Worm (Caenorhabditis elegans) whole organism, L2 larva: ENCODE results near the gene far-8.

Experiments used
- C34F6.9 ChIP-seq: fragments of 150-350 bp; optimal IDR thresholded peaks from 2 replicates; lab custom pipeline; 2014; ENCODE audit warnings: missing biosample characterization, missing genetic modification characterization
- F13H6.1 ChIP-seq: sonication (generic microtip); optimal IDR thresholded peaks from 2 replicates; lab custom pipeline; 2016; ENCODE audit warnings: missing genetic modification characterization, missing compliant biosample characterization
- R02D3.7 ChIP-seq: fragments of 150-350 bp; optimal IDR thresholded peaks from 2 replicates; lab custom pipeline; 2014; ENCODE audit warnings: missing biosample characterization, missing genetic modification characterization
- Y55F3AM.14 ChIP-seq: fragments of 200-800 bp; sonication (Bioruptor generic); optimal IDR thresholded peaks from 2 replicates; lab custom pipeline; 2018; ENCODE audit warnings: mild to moderate bottlenecking, missing genetic modification characterization, missing compliant biosample characterization
- ZK546.5 ChIP-seq: sonication (generic microtip); optimal IDR thresholded peaks from 2 replicates; lab custom pipeline; 2017; ENCODE audit warnings: missing biosample characterization, missing genetic modification characterization
- alr-1 ChIP-seq: fragments of 150-350 bp; optimal IDR thresholded peaks from 2 replicates; lab custom pipeline; 2014; ENCODE audit warnings: missing biosample characterization, missing genetic modification characterization
- aly-2 ChIP-seq: fragments of 150-350 bp; optimal IDR thresholded peaks from 2 replicates; lab custom pipeline; 2014; ENCODE audit warnings: missing biosample characterization, missing genetic modification characterization
- ama-1 ChIP-seq: fragments of 150-350 bp; optimal IDR thresholded peaks from 2 replicates; lab custom pipeline; 2018; ENCODE audit warnings: inconsistent platforms
- blmp-1 ChIP-seq: sonication (generic microtip); optimal IDR thresholded peaks from 2 replicates; lab custom pipeline; 2017; ENCODE audit warnings: missing genetic modification characterization, mild to moderate bottlenecking, missing compliant biosample characterization, antibody characterized with exemption, moderate library complexity; ENCODE audit not compliant: insufficient read depth
- ceh-16 ChIP-seq: fragments of 150-350 bp; optimal IDR thresholded peaks from 2 replicates; lab custom pipeline; 2014; ENCODE audit warnings: missing biosample characterization, missing genetic modification characterization
- ceh-82 ChIP-seq: fragments of 150-350 bp; optimal IDR thresholded peaks from 2 replicates; lab custom pipeline; 2014; ENCODE audit warnings: missing biosample characterization, missing genetic modification characterization
- crh-2 ChIP-seq: sonication (generic microtip); optimal IDR thresholded peaks from 2 replicates; lab custom pipeline; 2017; ENCODE audit warnings: missing biosample characterization, missing genetic modification characterization
- dmd-4 ChIP-seq: sonication (generic microtip); optimal IDR thresholded peaks from 2 replicates; lab custom pipeline; 2017; ENCODE audit warnings: missing biosample characterization, missing genetic modification characterization
- egl-27 ChIP-seq: sonication (generic microtip); optimal IDR thresholded peaks from 3 replicates; lab custom pipeline; 2017; ENCODE audit warnings: missing biosample characterization, missing genetic modification reagents, missing genetic modification characterization
- elt-1 ChIP-seq: fragments of 150-350 bp; optimal IDR thresholded peaks from 2 replicates; lab custom pipeline; 2014; ENCODE audit warnings: missing biosample characterization, missing genetic modification characterization
- elt-3 ChIP-seq: sonication (generic microtip); optimal IDR thresholded peaks from 2 replicates; lab custom pipeline; 2017; ENCODE audit warnings: missing biosample characterization, missing genetic modification characterization
- fos-1 ChIP-seq: fragments of 150-350 bp; optimal IDR thresholded peaks from 2 replicates; lab custom pipeline; 2014; ENCODE audit warnings: missing biosample characterization, missing genetic modification characterization
- gmeb-1 ChIP-seq: fragments of 150-350 bp; optimal IDR thresholded peaks from 2 replicates; lab custom pipeline; 2014; ENCODE audit warnings: missing biosample characterization, missing genetic modification characterization
- lin-11 ChIP-seq: fragments of 150-350 bp; sonication (generic microtip); optimal IDR thresholded peaks from 2 replicates; lab custom pipeline; 2014; ENCODE audit warnings: missing biosample characterization, missing genetic modification characterization, inconsistent platforms, mixed read lengths
- lin-13 ChIP-seq: fragments of 150-350 bp; optimal IDR thresholded peaks from 2 replicates; lab custom pipeline; 2014; ENCODE audit warnings: missing biosample characterization, missing genetic modification reagents, missing genetic modification characterization
- lin-39 ChIP-seq: fragments of 150-350 bp; optimal IDR thresholded peaks from 2 replicates; lab custom pipeline; 2014; ENCODE audit warnings: missing biosample characterization, missing genetic modification reagents, missing genetic modification characterization
- lsy-2 ChIP-seq, 2 experiments: fragments of 150-350 bp in 1 of 2; sonication (generic microtip) in 1 of 2; optimal IDR thresholded peaks; 2 replicates each; lab custom pipeline; 2014 to 2017; ENCODE audit warnings: missing biosample characterization in 2 of 2, missing genetic modification characterization in 2 of 2
- mab-5 ChIP-seq: fragments of 150-350 bp; optimal IDR thresholded peaks from 2 replicates; lab custom pipeline; 2014; ENCODE audit warnings: missing biosample characterization, missing genetic modification characterization
- mbf-1 ChIP-seq: sonication (generic microtip); optimal IDR thresholded peaks from 2 replicates; lab custom pipeline; 2017; ENCODE audit warnings: missing biosample characterization, missing genetic modification characterization
- mdl-1 ChIP-seq, 2 experiments: fragments of 150-350 bp in 1 of 2; sonication (generic microtip) in 1 of 2; optimal IDR thresholded peaks; 2 replicates each; lab custom pipeline; 2017; ENCODE audit warnings: missing biosample characterization in 2 of 2, missing genetic modification characterization in 2 of 2
- nhr-10 ChIP-seq: sonication (generic microtip); optimal IDR thresholded peaks from 2 replicates; lab custom pipeline; 2017; ENCODE audit warnings: missing biosample characterization, missing genetic modification characterization
- nhr-11 ChIP-seq: fragments of 150-350 bp; optimal IDR thresholded peaks from 2 replicates; lab custom pipeline; 2014; ENCODE audit warnings: missing biosample characterization, missing genetic modification characterization
- nhr-12 ChIP-seq: fragments of 150-350 bp; optimal IDR thresholded peaks from 2 replicates; lab custom pipeline; 2014; ENCODE audit warnings: missing biosample characterization, missing genetic modification characterization
- nhr-129 ChIP-seq: fragments of 150-350 bp; optimal IDR thresholded peaks from 2 replicates; lab custom pipeline; 2014; ENCODE audit warnings: missing biosample characterization, missing genetic modification characterization
- nhr-21 ChIP-seq: fragments of 150-350 bp; optimal IDR thresholded peaks from 2 replicates; lab custom pipeline; 2014; ENCODE audit warnings: missing biosample characterization, missing genetic modification characterization
- nhr-23 ChIP-seq: fragments of 150-350 bp; optimal IDR thresholded peaks from 2 replicates; lab custom pipeline; 2014; ENCODE audit warnings: missing biosample characterization, missing genetic modification reagents, missing genetic modification characterization
- nhr-237 ChIP-seq: fragments of 150-350 bp; optimal IDR thresholded peaks from 2 replicates; lab custom pipeline; 2014; ENCODE audit warnings: missing biosample characterization, missing genetic modification characterization
- nhr-25 ChIP-seq: fragments of 150-350 bp; sonication (generic microtip); optimal IDR thresholded peaks from 3 replicates; lab custom pipeline; 2014; ENCODE audit warnings: missing biosample characterization, missing genetic modification characterization
- nhr-6 ChIP-seq: fragments of 150-350 bp; optimal IDR thresholded peaks from 2 replicates; lab custom pipeline; 2014; ENCODE audit warnings: missing biosample characterization, missing genetic modification characterization
- nhr-77 ChIP-seq: fragments of 150-350 bp; optimal IDR thresholded peaks from 2 replicates; lab custom pipeline; 2014; ENCODE audit warnings: missing biosample characterization, missing genetic modification characterization
- peb-1 ChIP-seq: fragments of 150-350 bp; optimal IDR thresholded peaks from 2 replicates; lab custom pipeline; 2014; ENCODE audit warnings: missing biosample characterization, missing genetic modification characterization
- sem-4 ChIP-seq: fragments of 150-350 bp; optimal IDR thresholded peaks from 2 replicates; lab custom pipeline; 2014; ENCODE audit warnings: missing biosample characterization, missing genetic modification reagents, missing genetic modification characterization
- skn-1 ChIP-seq: sonication (generic microtip); optimal IDR thresholded peaks from 2 replicates; lab custom pipeline; 2017; ENCODE audit warnings: missing biosample characterization, missing genetic modification characterization
- sma-3 ChIP-seq: sonication (generic microtip); optimal IDR thresholded peaks from 2 replicates; lab custom pipeline; 2016; ENCODE audit warnings: missing genetic modification reagents, missing genetic modification characterization, missing compliant biosample characterization
- sma-9 ChIP-seq, 2 experiments: fragments of 150-350 bp in 1 of 2; sonication (generic microtip) in 1 of 2; optimal IDR thresholded peaks; 2 replicates each; lab custom pipeline; 2014 to 2016; ENCODE audit warnings: missing genetic modification characterization in 2 of 2, mild to moderate bottlenecking in 1 of 2, missing biosample characterization in 1 of 2, missing compliant biosample characterization in 1 of 2, missing genetic modification reagents in 1 of 2, moderate library complexity in 1 of 2
- snpc-4 ChIP-seq: fragments of 150-350 bp; optimal IDR thresholded peaks from 2 replicates; lab custom pipeline; 2014; ENCODE audit warnings: missing biosample characterization, missing genetic modification characterization
- unc-39 ChIP-seq: fragments of 150-350 bp; optimal IDR thresholded peaks from 2 replicates; lab custom pipeline; 2014; ENCODE audit warnings: missing biosample characterization, missing genetic modification characterization
- unc-55 ChIP-seq: fragments of 150-350 bp; sonication (generic microtip); optimal IDR thresholded peaks from 3 replicates; lab custom pipeline; 2014; ENCODE audit warnings: missing biosample characterization, missing genetic modification reagents, missing genetic modification characterization
- unc-62 ChIP-seq: fragments of 150-350 bp; optimal IDR thresholded peaks from 2 replicates; lab custom pipeline; 2014; ENCODE audit warnings: missing biosample characterization, missing genetic modification reagents, missing genetic modification characterization
- zag-1 ChIP-seq: fragments of 150-350 bp; optimal IDR thresholded peaks from 2 replicates; lab custom pipeline; 2014; ENCODE audit warnings: missing biosample characterization, missing genetic modification characterization
- ztf-1 ChIP-seq: fragments of 200-800 bp; sonication (Bioruptor generic); conservative IDR thresholded peaks from 2 replicates; pipeline ENCODE4 v1.3.6; 2022; ENCODE audit warnings: missing genetic modification characterization, missing compliant biosample characterization
- ztf-11 ChIP-seq: sonication (generic microtip); optimal IDR thresholded peaks from 2 replicates; lab custom pipeline; 2017; ENCODE audit warnings: missing biosample characterization, missing genetic modification characterization
- ztf-4 ChIP-seq: fragments of 150-350 bp; optimal IDR thresholded peaks from 2 replicates; lab custom pipeline; 2014; ENCODE audit warnings: missing biosample characterization, missing genetic modification characterization

The far-8 gene

ce11 chrIII:832855-833504 is 9.8 kb upstream of the far-8 start, which contains the start of gene zip-2 (continued):
- no peak for TF ChIP-seq snpc-4 (tag; lab: Kevin White, UChicago)
- TF ChIP-seq blmp-1, result no peak
- TF ChIP-seq sma-9 (GFP tag; optimal IDR thresholded peaks at IDR 0.05; lab: Kevin White, UChicago), result peak; percentile 60
- TF ChIP-seq sma-9 (tag; optimal IDR thresholded peaks at IDR 0.05; lab: Kevin White, UChicago), result no peak
- TF ChIP-seq lin-11 (tag; lab: Kevin White, UChicago), result no peak
- TF ChIP-seq C34F6.9 (tag; lab: Kevin White, UChicago), result peak; percentile 18
- peak; percentile 76 for TF ChIP-seq crh-2 (tag; lab: Kevin White, UChicago)
- TF ChIP-seq peb-1, result no peak
- TF ChIP-seq lin-13 (GFP tag; lab: Kevin White, UChicago), result peak; percentile 4
- TF ChIP-seq lin-39, result no peak
- TF ChIP-seq ztf-4 (tag; lab: Kevin White, UChicago), result no peak
- peak; percentile 88 for TF ChIP-seq nhr-129 (tag; lab: Kevin White, UChicago)
- peak; percentile 2 for TF ChIP-seq ama-1 (lab: Kevin White, UChicago)
- no peak for TF ChIP-seq nhr-237 (tag; lab: Kevin White, UChicago)

DNA sequence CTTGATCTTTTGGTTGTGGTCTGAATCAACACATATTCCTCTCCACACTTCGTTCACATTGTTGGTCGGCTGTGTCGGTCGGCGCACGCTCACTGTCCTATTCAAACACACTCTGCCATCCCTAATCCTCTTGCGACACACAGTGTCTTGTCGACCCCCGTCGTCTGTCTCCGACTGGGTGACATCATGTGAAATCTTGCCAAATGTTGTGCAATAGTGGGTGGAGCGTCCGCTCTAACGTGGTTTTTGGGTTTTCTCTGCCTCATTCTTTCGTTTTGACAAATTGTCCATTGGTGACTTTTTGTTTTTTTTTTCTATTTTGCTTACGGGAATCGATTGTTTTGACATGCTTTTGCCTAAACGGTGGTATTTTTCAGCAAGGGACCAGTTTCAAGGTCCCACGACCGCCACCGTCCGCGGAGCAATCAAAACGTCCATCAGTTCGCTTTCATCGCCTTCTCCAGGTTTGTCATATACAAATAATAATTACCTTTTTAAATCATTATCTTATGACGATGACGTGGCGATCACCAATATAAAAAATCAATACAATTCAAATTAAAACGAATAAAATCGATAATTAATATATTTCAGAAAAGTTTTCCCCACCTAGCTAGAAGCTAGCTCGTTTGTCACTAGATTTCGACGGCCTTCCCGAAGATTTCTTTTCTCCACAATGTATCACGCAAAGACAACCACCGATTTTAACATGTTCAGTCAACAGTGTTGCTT is 8.9 kb upstream of the far-8 start:
- peak; percentile 67 to 89 for TF ChIP-seq lsy-2 (tag; optimal IDR thresholded peaks at IDR 0.05; lab: Kevin White, UChicago)
- TF ChIP-seq unc-55 (GFP tag; lab: Kevin White, UChicago), result peak; percentile 96
- TF ChIP-seq nhr-12, result no peak
- peak; percentile 95 for TF ChIP-seq nhr-25
- no peak for TF ChIP-seq lin-39
- peak; percentile 94 for TF ChIP-seq nhr-21
- TF ChIP-seq nhr-129 (tag; lab: Kevin White, UChicago), result peak; percentile 100
- peak; percentile 93 for TF ChIP-seq crh-2 (tag; lab: Kevin White, UChicago)
- TF ChIP-seq lin-11 (tag; lab: Kevin White, UChicago), result peak; percentile 83
- TF ChIP-seq gmeb-1 (tag; lab: Kevin White, UChicago), result peak; percentile 69
- TF ChIP-seq dmd-4 (tag; lab: Kevin White, UChicago), result no peak
- peak; percentile 87 for TF ChIP-seq zag-1 (tag; lab: Kevin White, UChicago)
- no peak for TF ChIP-seq nhr-11 (tag; lab: Kevin White, UChicago)
- peak; percentile 92 for TF ChIP-seq egl-27 (tag; lab: Kevin White, UChicago)
- TF ChIP-seq ztf-1 (GFP tag; lab: Robert Waterston, UW), result no peak
- peak; percentile 3 for TF ChIP-seq ceh-82 (tag; lab: Kevin White, UChicago)
- no peak for TF ChIP-seq mbf-1 (tag; lab: Kevin White, UChicago)
- TF ChIP-seq unc-39, result no peak
- TF ChIP-seq nhr-10 (tag; lab: Kevin White, UChicago), result peak; percentile 82
- TF ChIP-seq ama-1 (lab: Kevin White, UChicago), result peak; percentile 94
- peak; percentile 99 for TF ChIP-seq fos-1 (tag; lab: Kevin White, UChicago)
- peak; percentile 70 for TF ChIP-seq mab-5 (tag; lab: Kevin White, UChicago)
- TF ChIP-seq sem-4 (tag; lab: Kevin White, UChicago), result peak; percentile 88
- TF ChIP-seq Y55F3AM.14 (GFP tag; lab: Kevin White, UChicago), result peak; percentile 84
- TF ChIP-seq blmp-1, result peak; percentile 84
- peak; percentile 97 for TF ChIP-seq C34F6.9 (tag; lab: Kevin White, UChicago)
- no peak for TF ChIP-seq aly-2 (tag; lab: Kevin White, UChicago)
- TF ChIP-seq nhr-237 (tag; lab: Kevin White, UChicago), result no peak
- no peak for TF ChIP-seq ZK546.5 (tag; lab: Kevin White, UChicago)
- TF ChIP-seq elt-1 (tag; lab: Kevin White, UChicago), result no peak
- TF ChIP-seq elt-3 (tag; lab: Kevin White, UChicago), result no peak
- TF ChIP-seq snpc-4 (tag; lab: Kevin White, UChicago), result peak; percentile 28
- TF ChIP-seq nhr-77, result no peak
- TF ChIP-seq sma-9 (GFP tag; optimal IDR thresholded peaks at IDR 0.05; lab: Kevin White, UChicago), result peak; percentile 92
- no peak for TF ChIP-seq sma-9 (tag; optimal IDR thresholded peaks at IDR 0.05; lab: Kevin White, UChicago)
- no peak for TF ChIP-seq R02D3.7 (tag; lab: Kevin White, UChicago)
- TF ChIP-seq skn-1, result peak; percentile 35
- TF ChIP-seq ceh-16 (tag; lab: Kevin White, UChicago), result peak; percentile 82
- peak; percentile 95 for TF ChIP-seq sma-3 (GFP tag; lab: Kevin White, UChicago)
- TF ChIP-seq nhr-23 (tag; lab: Kevin White, UChicago), result no peak
- no peak for TF ChIP-seq ztf-11 (tag; lab: Kevin White, UChicago)
- TF ChIP-seq nhr-6, result peak; percentile 56
- peak; percentile 83 to 94 for TF ChIP-seq mdl-1 (tag; optimal IDR thresholded peaks at IDR 0.05; lab: Kevin White, UChicago)
- TF ChIP-seq ztf-4 (tag; lab: Kevin White, UChicago), result peak; percentile 81
- TF ChIP-seq peb-1, result peak; percentile 49
- no peak for TF ChIP-seq alr-1 (tag; lab: Kevin White, UChicago)
- no peak for TF ChIP-seq unc-62 (GFP tag; lab: Kevin White, UChicago)
- TF ChIP-seq F13H6.1 (tag; lab: Kevin White, UChicago), result peak; percentile 91
